Fruit fly (Drosophila melanogaster) whole organism, embryonic: Measurements from ENCODE around the gene zetaCOP.

Experiments used
- Adf1 ChIP-seq: fragments of 200-800 bp; sonication (Bioruptor generic); IDR thresholded peaks from 2 replicates; pipeline ENCODE4 v1.3.6; 2022; ENCODE audit warnings: missing biosample characterization, missing genetic modification characterization
- BtbVII ChIP-seq: fragments of 200-800 bp; sonication (Bioruptor generic); optimal IDR thresholded peaks from 3 replicates; lab custom pipeline; 2017; ENCODE audit warnings: missing biosample characterization, mild to moderate bottlenecking, missing genetic modification characterization
- CG11560 ChIP-seq: fragments of 200-800 bp; sonication (Bioruptor generic); IDR thresholded peaks from 3 replicates; pipeline ENCODE4 v1.3.6; 2022; ENCODE audit warnings: missing biosample characterization, missing genetic modification characterization
- CG11695 ChIP-seq: fragments of 200-800 bp; sonication (Bioruptor generic); IDR thresholded peaks from 3 replicates; pipeline ENCODE4 v1.3.6; 2022; ENCODE audit warnings: missing biosample characterization, missing genetic modification characterization
- CG12391 ChIP-seq: fragments of 200-800 bp; sonication (Bioruptor generic); optimal IDR thresholded peaks from 3 replicates; lab custom pipeline; 2018; ENCODE audit warnings: missing biosample characterization, mild to moderate bottlenecking, missing genetic modification characterization, moderate library complexity
- CG13894 ChIP-seq: fragments of 200-800 bp; sonication (Bioruptor generic); optimal IDR thresholded peaks from 3 replicates; lab custom pipeline; 2018; ENCODE audit warnings: missing biosample characterization, mild to moderate bottlenecking, missing genetic modification characterization, moderate library complexity
- CG14710 ChIP-seq: fragments of 200-800 bp; sonication (Bioruptor generic); optimal IDR thresholded peaks from 3 replicates; lab custom pipeline; 2019; ENCODE audit warnings: missing biosample characterization, mild to moderate bottlenecking, missing genetic modification characterization, moderate library complexity
- CG1832 ChIP-seq: fragments of 200-800 bp; sonication (Bioruptor generic); optimal IDR thresholded peaks from 2 replicates; lab custom pipeline; 2017; ENCODE audit warnings: missing biosample characterization, mild to moderate bottlenecking, missing genetic modification characterization, inconsistent platforms
- CG2116 ChIP-seq: fragments of 200-800 bp; sonication (Bioruptor generic); optimal IDR thresholded peaks from 3 replicates; lab custom pipeline; 2018; ENCODE audit warnings: missing biosample characterization, mild to moderate bottlenecking, missing genetic modification characterization
- CG2120 ChIP-seq: fragments of 200-800 bp; sonication (Bioruptor generic); optimal IDR thresholded peaks from 3 replicates; lab custom pipeline; 2016; ENCODE audit warnings: missing biosample characterization, missing genetic modification characterization
- CG2199 ChIP-seq: fragments of 200-800 bp; sonication (Bioruptor generic); IDR thresholded peaks from 3 replicates; pipeline ENCODE4 v1.3.6; 2022; ENCODE audit warnings: missing biosample characterization, missing genetic modification characterization
- CG2712 ChIP-seq: fragments of 200-800 bp; optimal IDR thresholded peaks from 3 replicates; lab custom pipeline; 2019; ENCODE audit warnings: missing biosample characterization, mild to moderate bottlenecking, missing genetic modification characterization, moderate library complexity
- CG2875 ChIP-seq: fragments of 200-800 bp; sonication (Bioruptor generic); optimal IDR thresholded peaks from 2 replicates; lab custom pipeline; 2017; ENCODE audit warnings: missing biosample characterization, mild to moderate bottlenecking, missing genetic modification characterization, missing genetic modification reagents
- CG31441 ChIP-seq: fragments of 200-800 bp; sonication (Bioruptor generic); IDR thresholded peaks from 2 replicates; pipeline ENCODE4 v1.3.6; 2022; ENCODE audit warnings: missing biosample characterization, missing genetic modification characterization
- CG34422 ChIP-seq: fragments of 200-800 bp; sonication (Bioruptor generic); IDR thresholded peaks from 3 replicates; pipeline ENCODE4 v1.3.6; 2022; ENCODE audit warnings: missing biosample characterization, missing genetic modification characterization
- CG7928 ChIP-seq: fragments of 200-800 bp; sonication (Bioruptor generic); optimal IDR thresholded peaks from 2 replicates; lab custom pipeline; 2017; ENCODE audit warnings: missing biosample characterization, mild to moderate bottlenecking, missing genetic modification characterization
- CG8290 ChIP-seq, 3 experiments: fragments of 200-800 bp; sonication (Bioruptor generic); optimal IDR thresholded peaks; 2 replicates each; lab custom pipeline; 2016 to 2019; ENCODE audit warnings: missing biosample characterization in 3 of 3, missing genetic modification characterization in 3 of 3, mild to moderate bottlenecking in 2 of 3, moderate library complexity in 1 of 3
- CG9215 ChIP-seq: fragments of 200-800 bp; sonication (Bioruptor generic); IDR thresholded peaks from 2 replicates; pipeline ENCODE4 v1.3.6; 2022; ENCODE audit warnings: missing biosample characterization, missing genetic modification characterization
- CkIIα-i1 ChIP-seq: fragments of 200-800 bp; sonication (Bioruptor generic); IDR thresholded peaks from 2 replicates; pipeline ENCODE4 v1.3.6; 2022; ENCODE audit warnings: missing biosample characterization, missing genetic modification characterization
- Deaf1 ChIP-seq: fragments of 200-800 bp; optimal IDR thresholded peaks from 3 replicates; lab custom pipeline; 2019; ENCODE audit warnings: missing biosample characterization, mild to moderate bottlenecking, missing genetic modification characterization, moderate library complexity
- Dref ChIP-seq: fragments of 200-800 bp; sonication (Bioruptor generic); IDR thresholded peaks from 2 replicates; pipeline ENCODE4 v1.3.6; 2022; ENCODE audit warnings: missing biosample characterization, missing genetic modification characterization
- E2f1 ChIP-seq: fragments of 200-800 bp; sonication (Bioruptor generic); IDR thresholded peaks from 2 replicates; pipeline ENCODE4 v1.3.6; 2022; ENCODE audit warnings: missing biosample characterization, missing genetic modification characterization
- Ets65A ChIP-seq: fragments of 200-800 bp; sonication (Bioruptor generic); peaks from one replicate; lab custom pipeline; 2016; ENCODE audit warnings: missing biosample characterization, missing genetic modification characterization
- HmgZ ChIP-seq: fragments of 200-800 bp; sonication (Bioruptor generic); optimal IDR thresholded peaks from 2 replicates; lab custom pipeline; 2018; ENCODE audit warnings: missing biosample characterization, mild to moderate bottlenecking, missing genetic modification characterization
- MBD-R2 ChIP-seq: fragments of 200-800 bp; sonication (Bioruptor generic); IDR thresholded peaks from 2 replicates; pipeline ENCODE4 v1.3.6; 2022; ENCODE audit warnings: missing biosample characterization, missing genetic modification characterization
- Mad ChIP-seq: fragments of 200-800 bp; sonication (Bioruptor generic); optimal IDR thresholded peaks from 2 replicates; lab custom pipeline; 2016; ENCODE audit warnings: missing biosample characterization, missing genetic modification characterization
- Oli ChIP-seq: fragments of 200-800 bp; sonication (Bioruptor generic); optimal IDR thresholded peaks from 2 replicates; lab custom pipeline; 2018; ENCODE audit warnings: missing biosample characterization, mild to moderate bottlenecking, missing genetic modification characterization, moderate library complexity
- Poxn ChIP-seq: fragments of 200-800 bp; sonication (Bioruptor generic); IDR thresholded peaks from 2 replicates; pipeline ENCODE4 v1.3.6; 2022; ENCODE audit warnings: missing biosample characterization, missing genetic modification characterization
- Ssrp ChIP-seq: fragments of 200-800 bp; sonication (Bioruptor generic); optimal IDR thresholded peaks from 2 replicates; lab custom pipeline; 2018; ENCODE audit warnings: missing biosample characterization, mild to moderate bottlenecking, missing genetic modification characterization, moderate library complexity
- Xbp1 ChIP-seq: fragments of 200-800 bp; sonication (Bioruptor generic); optimal IDR thresholded peaks from 3 replicates; lab custom pipeline; 2016; ENCODE audit warnings: missing biosample characterization, mild to moderate bottlenecking, missing genetic modification characterization
- YL-1 ChIP-seq: fragments of 200-800 bp; sonication (Bioruptor generic); optimal IDR thresholded peaks from 3 replicates; lab custom pipeline; 2017; ENCODE audit warnings: missing biosample characterization, mild to moderate bottlenecking, missing genetic modification characterization
- ash1 ChIP-seq: fragments of 200-800 bp; sonication (Bioruptor generic); optimal IDR thresholded peaks from 2 replicates; lab custom pipeline; 2018; ENCODE audit warnings: missing biosample characterization, mild to moderate bottlenecking, missing genetic modification characterization
- bowl ChIP-seq: fragments of 200-800 bp; sonication (Bioruptor generic); IDR thresholded peaks from 2 replicates; pipeline ENCODE4 v1.3.6; 2022; ENCODE audit warnings: missing biosample characterization, missing genetic modification characterization
- chn ChIP-seq: fragments of 200-800 bp; sonication (Bioruptor generic); optimal IDR thresholded peaks from 2 replicates; lab custom pipeline; 2016; ENCODE audit warnings: missing biosample characterization, missing genetic modification characterization
- disco-r ChIP-seq: fragments of 200-800 bp; sonication (Bioruptor generic); optimal IDR thresholded peaks from 2 replicates; lab custom pipeline; 2016; ENCODE audit warnings: missing biosample characterization, missing genetic modification characterization
- dmrt99B ChIP-seq: fragments of 200-800 bp; sonication (Bioruptor generic); optimal IDR thresholded peaks from 2 replicates; lab custom pipeline; 2018; ENCODE audit warnings: missing biosample characterization, mild to moderate bottlenecking, missing genetic modification characterization, moderate library complexity
- dysf ChIP-seq: fragments of 200-800 bp; sonication (Bioruptor generic); IDR thresholded peaks from 3 replicates; pipeline ENCODE4 v1.3.6; 2022; ENCODE audit warnings: missing biosample characterization, missing genetic modification characterization
- emc ChIP-seq: fragments of 200-800 bp; sonication (Bioruptor generic); optimal IDR thresholded peaks from 2 replicates; lab custom pipeline; 2016; ENCODE audit warnings: missing biosample characterization, missing genetic modification characterization
- esg ChIP-seq: fragments of 200-800 bp; sonication (Bioruptor generic); conservative IDR thresholded peaks from 2 replicates; pipeline ENCODE4 v1.3.6; 2022; ENCODE audit warnings: missing biosample characterization, missing genetic modification characterization
- ken ChIP-seq: fragments of 200-800 bp; sonication (Bioruptor generic); IDR thresholded peaks from 3 replicates; pipeline ENCODE4 v1.3.6; 2022; ENCODE audit warnings: missing biosample characterization, missing genetic modification characterization
- lov ChIP-seq, 2 experiments: fragments of 200-800 bp in 1 of 2; fragments of >200 bp in 1 of 2; sonication (Bioruptor generic) in 1 of 2; IDR thresholded peaks in 1 of 2; optimal IDR thresholded peaks in 1 of 2; 2 replicates in 1 of 2; 3 replicates in 1 of 2; pipeline versions ENCODE4 v1.3.6 to Lab custom; 2017 to 2022; ENCODE audit warnings: missing biosample characterization in 1 of 2, missing genetic modification characterization in 1 of 2
- nerfin-1 ChIP-seq: fragments of 200-800 bp; sonication (Bioruptor generic); optimal IDR thresholded peaks from 3 replicates; lab custom pipeline; 2019; ENCODE audit warnings: missing biosample characterization, mild to moderate bottlenecking, missing genetic modification characterization, moderate library complexity
- pros ChIP-seq: fragments of 200-800 bp; sonication (Bioruptor generic); optimal IDR thresholded peaks from 3 replicates; lab custom pipeline; 2019; ENCODE audit warnings: missing biosample characterization, mild to moderate bottlenecking, missing genetic modification characterization, moderate library complexity
- ranshi ChIP-seq: fragments of 200-800 bp; sonication (Bioruptor generic); IDR thresholded peaks from 2 replicates; pipeline ENCODE4 v1.3.6; 2022; ENCODE audit warnings: missing biosample characterization, missing genetic modification characterization
- salm ChIP-seq: fragments of 200-800 bp; sonication (Bioruptor generic); optimal IDR thresholded peaks from 2 replicates; lab custom pipeline; 2018; ENCODE audit warnings: missing biosample characterization, mild to moderate bottlenecking, missing genetic modification characterization
- sens-2 ChIP-seq: fragments of 200-800 bp; sonication (Bioruptor generic); IDR thresholded peaks from 2 replicates; pipeline ENCODE4 v1.3.6; 2022; ENCODE audit warnings: missing biosample characterization, missing genetic modification characterization
- slbo ChIP-seq: fragments of 200-800 bp; sonication (Bioruptor generic); IDR thresholded peaks from 2 replicates; pipeline ENCODE4 v1.3.6; 2022; ENCODE audit warnings: missing biosample characterization, missing genetic modification characterization
- so ChIP-seq: fragments of 200-800 bp; sonication (Bioruptor generic); IDR thresholded peaks from 3 replicates; pipeline ENCODE4 v1.3.6; 2022; ENCODE audit warnings: missing biosample characterization, missing genetic modification characterization
- trem ChIP-seq: fragments of 200-800 bp; optimal IDR thresholded peaks from 3 replicates; lab custom pipeline; 2019; ENCODE audit warnings: missing biosample characterization, mild to moderate bottlenecking, missing genetic modification characterization, moderate library complexity
- unpg ChIP-seq: fragments of 200-800 bp; sonication (Bioruptor generic); optimal IDR thresholded peaks from 3 replicates; lab custom pipeline; 2018; ENCODE audit warnings: missing biosample characterization, mild to moderate bottlenecking, missing genetic modification characterization, moderate library complexity
- vnd ChIP-seq: fragments of 200-800 bp; sonication (Bioruptor generic); IDR thresholded peaks from 3 replicates; pipeline ENCODE4 v1.3.6; 2022; ENCODE audit warnings: missing biosample characterization, missing genetic modification characterization; ENCODE audit not compliant: partially characterized antibody

zetaCOP gene

DNA sequence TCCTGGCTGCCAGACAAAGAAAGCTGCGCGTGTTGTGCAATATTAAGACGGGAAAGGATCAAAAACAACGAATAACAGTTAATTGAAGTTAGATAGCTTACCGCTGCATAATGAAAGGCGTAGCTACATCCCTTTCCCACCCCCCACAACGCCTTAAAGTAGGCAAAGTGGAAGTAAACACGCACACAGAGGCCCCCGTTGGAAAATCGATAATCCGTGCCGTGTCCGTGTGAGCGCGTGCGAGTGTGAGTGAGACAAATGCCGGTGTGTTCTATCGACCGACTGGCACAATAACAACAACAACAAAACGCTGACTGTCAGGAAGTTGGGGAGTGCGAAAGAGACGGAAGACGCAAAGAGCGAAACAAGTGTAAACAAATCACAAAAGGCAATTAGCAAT, 39.0 kb upstream of the zetaCOP start (continued):
- TF ChIP-seq BtbVII (GFP tag; lab: Kevin White, UChicago) (no peak), esg (GFP tag; lab: Robert Waterston, UW) (no peak), CG2712 (tag; lab: Kevin White, UChicago) (no peak), pros (GFP tag; lab: Kevin White, UChicago) (peak; percentile 40), CG2875 (GFP tag; lab: Kevin White, UChicago) (no peak), YL-1 (no peak), bowl (GFP tag; lab: Robert Waterston, UW) (no peak), CG14710 (no peak), Deaf1 (tag; lab: Kevin White, UChicago) (no peak), CG7928 (no peak), CG12391 (tag; lab: Kevin White, UChicago) (no peak), chn (GFP tag; lab: Kevin White, UChicago) (peak; percentile 11), Ssrp (tag; lab: Kevin White, UChicago) (no peak), CG11560 (no peak), ranshi (GFP tag; lab: Robert Waterston, UW) (no peak), salm (no peak), trem (tag; lab: Kevin White, UChicago) (no peak), Ets65A (peak; percentile 82), Oli (tag; lab: Kevin White, UChicago) (no peak), E2f1 (GFP tag; lab: Robert Waterston, UW) (no peak), disco-r (GFP tag; lab: Kevin White, UChicago) (no peak), CG8290 (GFP tag; optimal IDR thresholded peaks at IDR 0.05; lab: Kevin White, UChicago) (peak; percentile 60), CG8290 (tag; optimal IDR thresholded peaks at IDR 0.05; lab: Kevin White, UChicago) (peak in 1 of 2 experiments; percentile 97), so (GFP tag; lab: Robert Waterston, UW) (no peak), ken (no peak), MBD-R2 (GFP tag; lab: Robert Waterston, UW) (peak; percentile 56; the same call in 1 of the 2 replicates), CG11695 (GFP tag; lab: Robert Waterston, UW) (no peak), Xbp1 (GFP tag; lab: Kevin White, UChicago) (no peak), CG13894 (tag; lab: Kevin White, UChicago) (no peak), CG9215 (GFP tag; lab: Robert Waterston, UW) (no peak), CkIIα-i1 (no peak), CG2120 (GFP tag; lab: Kevin White, UChicago) (no peak), lov (optimal IDR thresholded peaks at IDR 0.05; lab: Kevin White, UChicago) (no peak), lov (GFP tag; IDR thresholded peaks at IDR 0.05; lab: Robert Waterston, UW) (no peak), sens-2 (GFP tag; lab: Robert Waterston, UW) (no peak), dmrt99B (tag; lab: Kevin White, UChicago) (no peak), Adf1 (GFP tag; lab: Robert Waterston, UW) (no peak), Dref (GFP tag; lab: Robert Waterston, UW) (0 out of 2 replicates have a peak, but pooled peaks have one; percentile 11), CG34422 (GFP tag; lab: Robert Waterston, UW) (no peak; the same call in 2 of the 3 replicates), HmgZ (no peak), Poxn (GFP tag; lab: Robert Waterston, UW) (no peak), ash1 (GFP tag; lab: Kevin White, UChicago) (no peak), vnd (GFP tag; lab: Robert Waterston, UW) (no peak), dysf (no peak), CG31441 (no peak), Mad (GFP tag; lab: Kevin White, UChicago) (no peak), CG2199 (GFP tag; lab: Robert Waterston, UW) (no peak), slbo (GFP tag; lab: Robert Waterston, UW) (no peak), CG1832 (GFP tag; lab: Kevin White, UChicago) (peak; percentile 64), unpg (GFP tag; lab: Kevin White, UChicago) (no peak), nerfin-1 (tag; lab: Kevin White, UChicago) (peak; percentile 66), CG2116 (no peak), emc (GFP tag; lab: Kevin White, UChicago) (no peak)
